Fruit fly (Drosophila melanogaster) whole organism, embryonic: ENCODE results near the gene CG1764.

Source experiments
- CG13775 ChIP-seq: fragments of 200-800 bp; sonication (Bioruptor generic); optimal IDR thresholded peaks from 3 replicates; lab custom pipeline; 2017; ENCODE audit warnings: missing biosample characterization, mild to moderate bottlenecking, missing genetic modification characterization
- fd3F ChIP-seq: fragments of 200-800 bp; sonication (Bioruptor generic); optimal IDR thresholded peaks from 2 replicates; lab custom pipeline; 2018; ENCODE audit warnings: missing biosample characterization, mild to moderate bottlenecking, missing genetic modification characterization, moderate library complexity
- odd ChIP-seq: fragments of 200-800 bp; sonication (Bioruptor generic); optimal IDR thresholded peaks from 2 replicates; lab custom pipeline; 2017; ENCODE audit warnings: missing biosample characterization, mild to moderate bottlenecking, missing genetic modification characterization

dm6 chrX:13312200-13312599 lies 10.0 kb upstream of the CG1764 start:
- TF ChIP-seq fd3F (GFP tag; lab: Kevin White, UChicago) (no peak), CG13775 (GFP tag; lab: Kevin White, UChicago) (no peak), odd (GFP tag; lab: Kevin White, UChicago) (no peak)
